Fruit fly (Drosophila melanogaster): ENCODE measurements around the gene CG14260.
A peak's percentile ranks its signal among the peaks of the same experiment; 100 is the strongest.

Gene CG14260

dm6 chr3R:27288202-27289135 lies 23.2 kb downstream of the CG14260 start, which contains the start of the genes bigmax and Hmu:
Gene bigmax (minus strand): TSS chr3R:27288526.
Gene Hmu (plus strand): TSS chr3R:27288769.
- TF ChIP-seq psq (optimal IDR thresholded peaks at IDR 0.05) = no peak
- peak; percentile 38 for TF ChIP-seq Sin3A (optimal IDR thresholded peaks at IDR 0.05)
- no peak for TF ChIP-seq ttk (optimal IDR thresholded peaks at IDR 0.05)
- TF ChIP-seq Myc (optimal IDR thresholded peaks at IDR 0.05) = no peak
- no peak for TF ChIP-seq h (optimal IDR thresholded peaks at IDR 0.05)
- TF ChIP-seq insv (optimal IDR thresholded peaks at IDR 0.05) = no peak

DNA sequence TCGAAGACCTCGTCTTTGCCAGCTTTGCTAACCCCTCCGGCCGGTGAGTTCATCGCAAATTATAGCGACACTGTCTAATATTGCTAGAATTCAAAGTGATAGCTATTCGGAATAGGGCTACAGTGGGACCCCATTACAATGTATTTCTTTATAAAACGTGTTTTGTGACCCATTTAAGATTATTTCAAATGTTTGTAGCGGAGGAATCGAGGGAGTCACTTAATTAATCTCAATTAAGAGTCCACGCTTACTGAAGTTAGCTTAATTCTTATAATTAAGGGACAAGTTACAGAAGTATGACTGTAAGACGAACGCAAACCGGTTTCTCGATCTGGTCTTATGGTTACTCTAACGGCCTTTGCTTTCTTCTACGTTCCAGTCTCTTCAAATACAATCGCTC lies 24.4 kb downstream of the CG14260 start:
- TF ChIP-seq Myc (optimal IDR thresholded peaks at IDR 0.05) (no peak), Sin3A (optimal IDR thresholded peaks at IDR 0.05) (no peak), insv (optimal IDR thresholded peaks at IDR 0.05) (no peak), psq (optimal IDR thresholded peaks at IDR 0.05) (no peak)

DNA sequence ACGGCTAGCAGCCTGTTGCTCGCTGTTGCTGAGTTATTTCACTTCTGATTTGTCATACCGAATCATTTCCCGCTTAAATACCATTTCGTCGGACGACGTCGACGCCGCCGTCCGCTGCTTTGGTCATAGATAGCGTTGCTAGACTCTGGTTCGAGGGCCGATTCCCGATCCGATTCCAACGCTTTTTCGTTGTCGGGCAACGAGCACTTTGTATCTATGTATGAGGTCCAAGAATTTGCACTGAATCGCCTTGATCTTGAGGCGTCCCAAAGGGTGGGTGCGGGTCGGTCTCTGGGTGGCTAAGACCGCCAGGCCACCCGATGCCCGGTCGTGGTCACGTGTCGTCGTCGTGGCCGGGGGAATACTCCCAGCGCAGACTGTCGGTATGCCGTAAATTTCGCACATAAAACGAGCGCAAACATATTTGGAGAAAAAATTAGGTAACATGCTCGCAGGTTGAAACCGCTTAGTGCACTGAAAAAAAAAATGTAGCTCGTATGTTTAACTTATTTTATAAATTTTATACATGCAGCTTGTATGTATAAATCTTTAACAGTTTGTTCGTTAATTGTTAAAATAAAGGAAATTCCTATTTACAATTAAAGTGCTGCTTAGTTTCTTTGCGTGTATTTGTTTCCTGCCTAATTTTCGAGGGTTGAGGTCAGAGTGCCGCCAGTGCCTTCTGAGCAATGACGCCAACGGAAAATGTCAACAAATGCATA lies 27.1 kb downstream of the CG14260 start, which contains the start of gene CG3348:
CG3348 (minus strand) TSS at position 51 of the 722 bp plus-strand sequence.
- TF ChIP-seq h (optimal IDR thresholded peaks at IDR 0.05) (no peak), psq (optimal IDR thresholded peaks at IDR 0.05) (no peak), Sin3A (optimal IDR thresholded peaks at IDR 0.05) (no peak), ttk (optimal IDR thresholded peaks at IDR 0.05) (no peak), Myc (optimal IDR thresholded peaks at IDR 0.05) (no peak), insv (optimal IDR thresholded peaks at IDR 0.05) (no peak)

DNA sequence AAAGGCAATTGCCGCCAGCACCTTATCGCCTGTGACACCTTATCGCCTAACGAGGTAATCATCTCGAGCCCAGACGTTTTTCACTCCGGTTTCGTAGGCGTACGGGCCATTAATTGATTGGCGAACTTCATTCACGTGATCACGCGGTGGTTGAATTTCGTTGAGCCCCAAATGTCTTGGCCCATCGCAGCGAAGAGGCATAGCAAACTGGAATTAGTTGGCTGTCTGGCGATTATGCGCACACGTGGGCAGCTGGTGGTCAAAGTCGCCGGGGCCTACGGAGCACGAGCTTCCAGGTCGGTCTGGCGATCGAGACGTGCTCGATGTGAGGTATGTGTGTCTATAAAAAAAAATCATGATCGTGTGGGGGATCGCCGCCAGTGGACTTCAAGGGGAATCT lies 27.8 kb downstream of the CG14260 start:
- TF ChIP-seq insv (optimal IDR thresholded peaks at IDR 0.05) (no peak), Sin3A (optimal IDR thresholded peaks at IDR 0.05) (no peak), psq (optimal IDR thresholded peaks at IDR 0.05) (no peak)

DNA sequence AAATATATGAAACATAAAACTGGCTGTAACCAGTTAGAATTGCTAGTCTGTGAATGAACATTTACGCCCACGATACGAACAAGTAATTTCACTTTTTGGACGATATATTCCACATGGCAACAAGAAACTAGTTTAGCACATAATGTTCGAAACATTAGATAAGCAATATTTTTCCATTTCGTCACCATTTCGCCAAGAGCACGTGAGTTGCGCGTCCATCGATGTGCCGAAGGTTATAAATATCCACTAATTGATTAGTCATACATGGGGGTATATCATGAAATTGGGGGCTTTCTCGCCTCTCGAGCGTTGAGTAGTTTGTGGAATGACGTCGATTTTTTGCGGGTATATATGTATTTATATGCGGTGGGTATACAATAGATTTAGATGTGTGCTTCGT lies 28.9 kb downstream of the CG14260 start:
- TF ChIP-seq Sin3A (optimal IDR thresholded peaks at IDR 0.05) (no peak), Myc (optimal IDR thresholded peaks at IDR 0.05) (no peak), psq (optimal IDR thresholded peaks at IDR 0.05) (no peak), ttk (optimal IDR thresholded peaks at IDR 0.05) (no peak), insv (optimal IDR thresholded peaks at IDR 0.05) (no peak), h (optimal IDR thresholded peaks at IDR 0.05) (no peak)
